Worm (Caenorhabditis elegans) whole organism, L4/young adult: Measurements from ENCODE around the gene sru-25.

Experiments
- W03F9.2 ChIP-seq: fragments of 150-350 bp; optimal IDR thresholded peaks from 2 replicates; lab custom pipeline; 2014; ENCODE audit warnings: missing biosample characterization, missing genetic modification characterization
- dao-5 ChIP-seq: sonication (generic microtip); optimal IDR thresholded peaks from 2 replicates; lab custom pipeline; 2016; ENCODE audit warnings: missing genotype, missing genetic modification characterization, moderate library complexity, missing compliant biosample characterization
- him-1 ChIP-seq: sonication (generic microtip); optimal IDR thresholded peaks from 2 replicates; lab custom pipeline; 2016; ENCODE audit warnings: missing genotype, missing genetic modification reagents, missing genetic modification characterization, missing compliant biosample characterization

DNA sequence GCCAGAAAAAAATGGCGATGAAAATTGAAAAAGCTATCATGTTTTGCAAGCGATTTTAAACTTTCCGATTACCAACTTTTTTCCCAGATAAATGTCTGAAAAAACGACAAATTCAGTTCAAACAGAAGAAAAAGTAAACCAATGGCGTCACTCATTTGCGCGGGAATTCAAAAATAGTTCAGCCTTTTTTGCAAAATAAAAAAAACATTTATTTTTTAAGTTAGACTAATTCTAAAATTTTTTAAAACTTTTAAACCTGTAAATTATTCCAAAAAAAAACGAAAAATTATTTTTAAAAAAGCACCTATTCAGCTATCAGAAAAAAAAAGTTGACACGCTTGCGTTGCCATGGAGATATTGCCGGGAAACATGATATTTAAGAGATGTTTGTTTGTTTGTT lies 38.8 kb upstream of the sru-25 start, which contains the start of gene cyp-33C11:
- TF ChIP-seq W03F9.2, result no peak
- no peak for TF ChIP-seq dao-5 (tag; lab: Kevin White, UChicago)
- TF ChIP-seq him-1 (tag; lab: Kevin White, UChicago), result no peak
